Worm (Caenorhabditis elegans) whole organism, L4/young adult: ENCODE results near the gene C28D4.10.

Experiments
- W03F9.2 ChIP-seq: fragments of 150-350 bp; optimal IDR thresholded peaks from 2 replicates; lab custom pipeline; 2014; ENCODE audit warnings: missing biosample characterization, missing genetic modification characterization
- dao-5 ChIP-seq: sonication (generic microtip); optimal IDR thresholded peaks from 2 replicates; lab custom pipeline; 2016; ENCODE audit warnings: missing genotype, missing genetic modification characterization, moderate library complexity, missing compliant biosample characterization

DNA sequence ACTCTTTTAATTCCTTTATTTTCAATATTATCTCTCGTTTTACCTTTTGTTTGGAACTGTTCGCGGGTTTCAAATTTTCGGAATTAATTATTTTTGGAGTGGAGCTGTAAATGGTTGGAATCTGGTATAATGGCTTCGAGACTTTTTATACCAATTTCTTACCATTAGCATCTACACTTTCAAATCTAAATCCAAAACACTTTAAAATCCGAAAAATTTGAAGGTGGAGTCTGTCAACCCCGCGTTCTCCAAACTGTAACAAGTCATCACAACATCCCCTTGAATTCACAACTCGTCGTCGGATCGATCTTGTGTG is 19.1 kb downstream of the C28D4.10 start, which contains the start of gene nhr-97:
- no peak for TF ChIP-seq W03F9.2 (tag; lab: Kevin White, UChicago)
- TF ChIP-seq dao-5 (tag; lab: Kevin White, UChicago), result no peak
